Fruit fly (Drosophila melanogaster): ENCODE results near the gene Dad.
A peak's percentile ranks its signal among the peaks of the same experiment; 100 is the strongest.

Gene Dad

DNA sequence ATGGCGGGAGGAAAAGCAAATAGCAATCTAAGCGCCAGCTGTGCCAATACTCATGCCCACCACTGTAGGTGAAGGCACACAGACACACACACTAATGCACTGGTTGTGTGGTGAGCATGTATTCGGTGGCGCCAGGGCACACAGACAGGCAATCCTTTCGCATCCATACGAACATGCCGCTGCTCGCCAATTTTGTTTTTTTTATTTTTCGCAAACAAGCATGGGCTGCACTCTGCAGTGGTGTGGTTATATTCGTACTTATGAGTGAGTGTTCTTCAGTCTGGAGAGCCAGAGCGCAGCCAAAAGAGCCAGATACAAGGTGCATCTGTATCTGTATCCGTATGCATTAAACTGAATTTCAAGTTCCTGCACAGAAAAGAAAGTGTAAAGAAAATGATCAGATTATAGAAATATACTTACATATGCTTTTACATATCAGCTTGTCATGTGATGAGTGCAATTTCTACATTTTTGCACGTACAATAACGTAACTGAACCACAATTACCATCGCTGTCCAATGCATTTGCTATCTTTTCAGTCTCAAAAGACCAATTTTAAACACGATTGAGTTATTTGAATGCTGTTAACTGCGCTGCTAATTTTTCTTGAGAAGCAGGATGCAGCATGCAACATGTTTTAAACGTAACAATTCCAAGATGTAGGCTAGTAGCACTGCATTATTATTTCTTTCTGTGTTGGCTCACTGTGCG is 5.4 kb downstream of the Dad start (continued):
- TF ChIP-seq CG3847 (GFP tag; IDR thresholded peaks at IDR 0.05), result no peak; the same call in 1 of the 2 replicates
- no peak for TF ChIP-seq crp (GFP tag; optimal IDR thresholded peaks at IDR 0.05)
- TF ChIP-seq cg (GFP tag; optimal IDR thresholded peaks at IDR 0.05), result peak; percentile 66
- TF ChIP-seq CG4404 (GFP tag; IDR thresholded peaks at IDR 0.05), result no peak
- peak; percentile 35 for TF ChIP-seq CG6254 (GFP tag; optimal IDR thresholded peaks at IDR 0.05)
- no peak for TF ChIP-seq CG4617 (GFP tag; optimal IDR thresholded peaks at IDR 0.05; ENCODE audit: borderline replicate concordance)
- TF ChIP-seq B-H1 (GFP tag; IDR thresholded peaks at IDR 0.05), result no peak
- no peak for TF ChIP-seq CG2129 (GFP tag; IDR thresholded peaks at IDR 0.05; ENCODE audit: partially characterized antibody)
- no peak for TF ChIP-seq CG14667 (GFP tag; IDR thresholded peaks at IDR 0.05)
- TF ChIP-seq h (optimal IDR thresholded peaks at IDR 0.05), result no peak
- TF ChIP-seq Fer1 (GFP tag; optimal IDR thresholded peaks at IDR 0.05), result no peak
- TF ChIP-seq pros (GFP tag; optimal IDR thresholded peaks at IDR 0.05), result no peak
- TF ChIP-seq Ssrp (tag; optimal IDR thresholded peaks at IDR 0.05), result peak; percentile 45
- no peak for TF ChIP-seq CG5180 (GFP tag; optimal IDR thresholded peaks at IDR 0.05)
- TF ChIP-seq tx (GFP tag; optimal IDR thresholded peaks at IDR 0.05), result no peak
- no peak for TF ChIP-seq repo (GFP tag; optimal IDR thresholded peaks at IDR 0.05)
- TF ChIP-seq CG10543 (GFP tag; optimal IDR thresholded peaks at IDR 0.05), result no peak
- TF ChIP-seq CG12391 (tag; optimal IDR thresholded peaks at IDR 0.05), result no peak
- no peak for TF ChIP-seq CG6854 (GFP tag; optimal IDR thresholded peaks at IDR 0.05)
- TF ChIP-seq HLH4C (GFP tag; IDR thresholded peaks at IDR 0.05; ENCODE audit: partially characterized antibody), result no peak
- TF ChIP-seq abd-A (tag; optimal IDR thresholded peaks at IDR 0.05), result no peak
- TF ChIP-seq CG6765 (GFP tag; optimal IDR thresholded peaks at IDR 0.05), result no peak
- no peak for TF ChIP-seq NC2β (GFP tag; optimal IDR thresholded peaks at IDR 0.05)
- TF ChIP-seq yki (optimal IDR thresholded peaks at IDR 0.05), result no peak
- no peak for TF ChIP-seq bab2 (GFP tag; optimal IDR thresholded peaks at IDR 0.05)
- no peak for TF ChIP-seq sna (GFP tag; IDR thresholded peaks at IDR 0.05; ENCODE audit: partially characterized antibody)
- no peak for TF ChIP-seq CG9876 (GFP tag; optimal IDR thresholded peaks at IDR 0.05)
- TF ChIP-seq H15 (GFP tag; IDR thresholded peaks at IDR 0.05), result no peak
- no peak for TF ChIP-seq Nf-YC (tag; optimal IDR thresholded peaks at IDR 0.05)
- no peak for TF ChIP-seq CG8089 (GFP tag; optimal IDR thresholded peaks at IDR 0.05)
- TF ChIP-seq kni (GFP tag; optimal IDR thresholded peaks at IDR 0.05), result no peak
- TF ChIP-seq CG9609 (GFP tag; optimal IDR thresholded peaks at IDR 0.05), result no peak
- peak; percentile 35 for TF ChIP-seq Oli (tag; optimal IDR thresholded peaks at IDR 0.05)
- no peak for TF ChIP-seq hkb (optimal IDR thresholded peaks at IDR 0.05)
- TF ChIP-seq hkb (GFP tag; IDR thresholded peaks at IDR 0.05), result no peak
- peak; percentile 3 for TF ChIP-seq fd64A (GFP tag; optimal IDR thresholded peaks at IDR 0.05)
- TF ChIP-seq Ada2b (GFP tag; IDR thresholded peaks at IDR 0.05), result 0 out of 2 replicates have a peak, but pooled peaks have one; percentile 6
- no peak for TF ChIP-seq Lpt (GFP tag; optimal IDR thresholded peaks at IDR 0.05)
- no peak for TF ChIP-seq Scr (GFP tag; IDR thresholded peaks at IDR 0.05; ENCODE audit: partially characterized antibody)
- TF ChIP-seq Bteb2 (GFP tag; optimal IDR thresholded peaks at IDR 0.05), result no peak
- TF ChIP-seq Sin3A (optimal IDR thresholded peaks at IDR 0.05), result no peak
- no peak for TF ChIP-seq chm (GFP tag; IDR thresholded peaks at IDR 0.05)
- TF ChIP-seq dysf (GFP tag; IDR thresholded peaks at IDR 0.05), result no peak
- TF ChIP-seq br (optimal IDR thresholded peaks at IDR 0.05), result no peak
- TF ChIP-seq CG13296 (GFP tag; optimal IDR thresholded peaks at IDR 0.05), result no peak
- TF ChIP-seq Bdp1 (GFP tag; optimal IDR thresholded peaks at IDR 0.05), result no peak
- TF ChIP-seq CG11560 (tag; IDR thresholded peaks at IDR 0.05), result no peak
- peak in 1 of 2 experiments; percentile 60 for TF ChIP-seq eve (GFP tag; optimal IDR thresholded peaks at IDR 0.05)
- no peak for TF ChIP-seq inv (GFP tag; IDR thresholded peaks at IDR 0.05; ENCODE audit: partially characterized antibody)
- TF ChIP-seq sr (GFP tag; IDR thresholded peaks at IDR 0.05), result no peak
- TF ChIP-seq Hr3 (GFP tag; optimal IDR thresholded peaks at IDR 0.05), result no peak
- TF ChIP-seq Gug (GFP tag; IDR thresholded peaks at IDR 0.05), result no peak

Measured in whole organism, embryonic.